Fruit fly (Drosophila melanogaster): ENCODE measurements around the gene mRpS24.

Gene mRpS24

DNA sequence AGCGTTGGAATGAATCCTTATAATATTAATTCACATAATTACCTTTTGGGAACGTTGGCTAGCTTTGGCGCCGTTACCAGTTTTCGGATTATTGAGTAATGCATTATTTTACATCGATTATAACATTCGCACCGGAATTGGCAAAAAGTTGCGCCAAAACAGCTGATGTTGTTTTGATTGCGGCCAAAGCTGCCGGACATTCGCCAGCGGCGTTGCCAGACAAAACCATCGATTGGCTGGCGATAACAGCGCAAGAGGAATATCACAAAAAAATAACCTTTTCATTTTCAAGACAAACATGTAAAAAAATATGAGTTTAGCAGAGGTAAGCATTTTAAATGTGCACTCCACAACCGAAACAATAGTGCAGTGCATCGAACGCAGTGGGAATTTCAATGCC, 33.3 kb downstream of the mRpS24 start, which contains the start of the genes GatB and Tsc1 (continued):
- no peak for TF ChIP-seq Hr39 (optimal IDR thresholded peaks at IDR 0.05)
- no peak for TF ChIP-seq vvl (GFP tag; IDR thresholded peaks at IDR 0.05)
- TF ChIP-seq sna (GFP tag; IDR thresholded peaks at IDR 0.05; ENCODE audit: partially characterized antibody), result peak; percentile 46; the same call in 1 of the 2 replicates
- no peak for TF ChIP-seq HLH3B (GFP tag; IDR thresholded peaks at IDR 0.05)
- no peak for TF ChIP-seq C15 (GFP tag; IDR thresholded peaks at IDR 0.05)
- no peak for TF ChIP-seq CG18011 (GFP tag; optimal IDR thresholded peaks at IDR 0.05)
- no peak for TF ChIP-seq D19A (tag; optimal IDR thresholded peaks at IDR 0.05)
- TF ChIP-seq her (GFP tag; optimal IDR thresholded peaks at IDR 0.05), result no peak
- no peak for TF ChIP-seq CG31388 (GFP tag; optimal IDR thresholded peaks at IDR 0.05)
- no peak for TF ChIP-seq CG9215 (GFP tag; IDR thresholded peaks at IDR 0.05)
- peak; percentile 68 for TF ChIP-seq CG3847 (GFP tag; IDR thresholded peaks at IDR 0.05)
- no peak for TF ChIP-seq CG17912 (GFP tag; optimal IDR thresholded peaks at IDR 0.05)
- TF ChIP-seq zen2 (GFP tag; IDR thresholded peaks at IDR 0.05; ENCODE audit: partially characterized antibody), result no peak
- peak in 1 of 2 experiments; percentile 82 for TF ChIP-seq Pdp1 (GFP tag; optimal IDR thresholded peaks at IDR 0.05)
- no peak for TF ChIP-seq CG33557 (GFP tag; optimal IDR thresholded peaks at IDR 0.05)
- peak; percentile 36 for TF ChIP-seq YL-1 (GFP tag; optimal IDR thresholded peaks at IDR 0.05)
- no peak for TF ChIP-seq GATAe (GFP tag; conservative IDR thresholded peaks at IDR 0.05)
- 0 out of 4 replicates have a peak, but pooled peaks have one; percentile 26 for TF ChIP-seq Dll (GFP tag; IDR thresholded peaks at IDR 0.05; ENCODE audit: partially characterized antibody)
- TF ChIP-seq chinmo (GFP tag; IDR thresholded peaks at IDR 0.05; ENCODE audit: partially characterized antibody), result 0 out of 4 replicates have a peak, but pooled peaks have one; percentile 18
- no peak for TF ChIP-seq emc (GFP tag; optimal IDR thresholded peaks at IDR 0.05)
- no peak for TF ChIP-seq CG4360 (GFP tag; IDR thresholded peaks at IDR 0.05)
- no peak for TF ChIP-seq CG11456 (GFP tag; IDR thresholded peaks at IDR 0.05)
- no peak for TF ChIP-seq gt (GFP tag; IDR thresholded peaks at IDR 0.05)
- peak; percentile 98 for TF ChIP-seq MBD-R2 (GFP tag; IDR thresholded peaks at IDR 0.05)
- peak; percentile 66 for TF ChIP-seq hkb (optimal IDR thresholded peaks at IDR 0.05)
- no peak for TF ChIP-seq hkb (GFP tag; IDR thresholded peaks at IDR 0.05)
- TF ChIP-seq CG6854 (GFP tag; optimal IDR thresholded peaks at IDR 0.05), result no peak
- no peak for TF ChIP-seq CG17568 (GFP tag; optimal IDR thresholded peaks at IDR 0.05)
- no peak for TF ChIP-seq CG6272 (GFP tag; IDR thresholded peaks at IDR 0.05)
- TF ChIP-seq vnd (GFP tag; IDR thresholded peaks at IDR 0.05; ENCODE audit: partially characterized antibody), result no peak
- TF ChIP-seq Opbp (GFP tag; IDR thresholded peaks at IDR 0.05; ENCODE audit: partially characterized antibody), result 0 out of 3 replicates have a peak, but pooled peaks have one; percentile 51
- peak; percentile 14 for TF ChIP-seq CG14710 (tag; optimal IDR thresholded peaks at IDR 0.05)
- no peak for TF ChIP-seq CG17328 (GFP tag; IDR thresholded peaks at IDR 0.05)
- TF ChIP-seq Hr78 (GFP tag; optimal IDR thresholded peaks at IDR 0.05), result no peak
- TF ChIP-seq CG13287 (GFP tag; IDR thresholded peaks at IDR 0.05; ENCODE audit: partially characterized antibody), result peak; percentile 69
- TF ChIP-seq stwl (tag; optimal IDR thresholded peaks at IDR 0.05), result peak; percentile 65
- TF ChIP-seq CG3065 (GFP tag; optimal IDR thresholded peaks at IDR 0.05), result no peak
- TF ChIP-seq so (GFP tag; IDR thresholded peaks at IDR 0.05), result no peak
- TF ChIP-seq CG17385 (GFP tag; optimal IDR thresholded peaks at IDR 0.05), result peak; percentile 46
- TF ChIP-seq ATbp (GFP tag; optimal IDR thresholded peaks at IDR 0.05), result no peak
- peak; percentile 51 for TF ChIP-seq amos (GFP tag; IDR thresholded peaks at IDR 0.05; ENCODE audit: partially characterized antibody)
- TF ChIP-seq CG2202 (tag; optimal IDR thresholded peaks at IDR 0.05), result no peak
- TF ChIP-seq fru (optimal IDR thresholded peaks at IDR 0.05), result no peak
